Fruit fly (Drosophila melanogaster) whole organism, embryonic: ENCODE data around the gene CG12239.

ENCODE experiments used
- Atf3 ChIP-seq: fragments of 200-800 bp; sonication (Bioruptor generic); optimal IDR thresholded peaks from 3 replicates; lab custom pipeline; 2016; ENCODE audit warnings: missing biosample characterization, missing genetic modification characterization
- Bdp1 ChIP-seq: fragments of 200-800 bp; sonication (Bioruptor generic); optimal IDR thresholded peaks from 3 replicates; lab custom pipeline; 2016; ENCODE audit warnings: missing biosample characterization, missing genetic modification characterization
- Bteb2 ChIP-seq: fragments of 200-800 bp; sonication (Bioruptor generic); optimal IDR thresholded peaks from 2 replicates; lab custom pipeline; 2016; ENCODE audit warnings: missing biosample characterization, missing genetic modification characterization
- CG10274 ChIP-seq: fragments of 200-800 bp; sonication (Bioruptor generic); optimal IDR thresholded peaks from 3 replicates; lab custom pipeline; 2017; ENCODE audit warnings: missing biosample characterization, mild to moderate bottlenecking, missing genetic modification characterization
- CG11696 ChIP-seq: fragments of 200-800 bp; sonication (Bioruptor generic); IDR thresholded peaks from 2 replicates; pipeline ENCODE4 v1.3.6; 2022; ENCODE audit warnings: missing biosample characterization, missing genetic modification characterization
- CG12299 ChIP-seq: fragments of 200-800 bp; sonication (Bioruptor generic); optimal IDR thresholded peaks from 2 replicates; lab custom pipeline; 2018; ENCODE audit warnings: missing biosample characterization, mild to moderate bottlenecking, missing genetic modification characterization
- CG12769 ChIP-seq: fragments of 200-800 bp; sonication (Bioruptor generic); optimal IDR thresholded peaks from 2 replicates; lab custom pipeline; 2019; ENCODE audit warnings: missing biosample characterization, mild to moderate bottlenecking, missing genetic modification characterization, moderate library complexity
- CG15269 ChIP-seq: fragments of 200-800 bp; sonication (Bioruptor generic); optimal IDR thresholded peaks from 2 replicates; lab custom pipeline; 2018; ENCODE audit warnings: missing biosample characterization, mild to moderate bottlenecking, missing genetic modification characterization, moderate library complexity
- CG17829 ChIP-seq: fragments of 200-800 bp; optimal IDR thresholded peaks from 2 replicates; lab custom pipeline; 2019; ENCODE audit warnings: missing biosample characterization, mild to moderate bottlenecking, missing genetic modification characterization, moderate library complexity
- CG2889 ChIP-seq: fragments of 200-800 bp; sonication (Bioruptor generic); IDR thresholded peaks from 3 replicates; pipeline ENCODE4 v1.3.6; 2022; ENCODE audit warnings: missing biosample characterization, missing genetic modification characterization
- CG30403 ChIP-seq: fragments of 200-800 bp; sonication (Bioruptor generic); optimal IDR thresholded peaks from 3 replicates; lab custom pipeline; 2016; ENCODE audit warnings: missing biosample characterization, missing genetic modification characterization
- CG31365 ChIP-seq: fragments of 200-800 bp; sonication (Bioruptor generic); optimal IDR thresholded peaks from 2 replicates; lab custom pipeline; 2018; ENCODE audit warnings: missing biosample characterization, mild to moderate bottlenecking, missing genetic modification characterization
- CG3163 ChIP-seq: fragments of 200-800 bp; sonication (Bioruptor generic); optimal IDR thresholded peaks from 3 replicates; lab custom pipeline; 2016; ENCODE audit warnings: missing biosample characterization, missing genetic modification characterization
- CG32767 ChIP-seq: fragments of 200-800 bp; sonication (Bioruptor generic); IDR thresholded peaks from 2 replicates; pipeline ENCODE4 v1.3.6; 2022; ENCODE audit warnings: missing biosample characterization, missing genetic modification characterization
- CG3407 ChIP-seq: fragments of 200-800 bp; sonication (Bioruptor generic); optimal IDR thresholded peaks from 2 replicates; lab custom pipeline; 2018; ENCODE audit warnings: missing biosample characterization, mild to moderate bottlenecking, missing genetic modification characterization
- CG6854 ChIP-seq: fragments of 200-800 bp; sonication (Bioruptor generic); optimal IDR thresholded peaks from 3 replicates; lab custom pipeline; 2017; ENCODE audit warnings: missing biosample characterization, mild to moderate bottlenecking, missing genetic modification characterization
- CG7928 ChIP-seq: fragments of 200-800 bp; sonication (Bioruptor generic); optimal IDR thresholded peaks from 2 replicates; lab custom pipeline; 2017; ENCODE audit warnings: missing biosample characterization, mild to moderate bottlenecking, missing genetic modification characterization
- CG7963 ChIP-seq: fragments of 200-800 bp; sonication (Bioruptor generic); IDR thresholded peaks from 3 replicates; pipeline ENCODE4 v1.3.6; 2022; ENCODE audit warnings: missing biosample characterization, missing genetic modification characterization; ENCODE audit not compliant: partially characterized antibody
- CG7987 ChIP-seq: fragments of 200-800 bp; sonication (Bioruptor generic); optimal IDR thresholded peaks from 2 replicates; lab custom pipeline; 2018; ENCODE audit warnings: missing biosample characterization, mild to moderate bottlenecking, missing genetic modification characterization, moderate library complexity
- CG8924 ChIP-seq: fragments of 200-800 bp; optimal IDR thresholded peaks from 3 replicates; lab custom pipeline; 2019; ENCODE audit warnings: missing biosample characterization, mild to moderate bottlenecking, missing genetic modification characterization, moderate library complexity
- CG9727 ChIP-seq: fragments of 200-800 bp; sonication (Bioruptor generic); optimal IDR thresholded peaks from 3 replicates; lab custom pipeline; 2017; ENCODE audit warnings: missing biosample characterization, mild to moderate bottlenecking, missing genetic modification characterization
- CHES-1-like ChIP-seq: fragments of 200-800 bp; sonication (Bioruptor generic); optimal IDR thresholded peaks from 2 replicates; lab custom pipeline; 2016; ENCODE audit warnings: missing biosample characterization, missing genetic modification characterization
- CoRest ChIP-seq: fragments of 200-800 bp; sonication (Bioruptor generic); optimal IDR thresholded peaks from 3 replicates; lab custom pipeline; 2018; ENCODE audit warnings: missing biosample characterization, mild to moderate bottlenecking, missing genetic modification characterization, moderate library complexity
- D19B ChIP-seq: fragments of 200-800 bp; sonication (Bioruptor generic); optimal IDR thresholded peaks from 2 replicates; lab custom pipeline; 2017; ENCODE audit warnings: missing biosample characterization, mild to moderate bottlenecking, missing genetic modification characterization
- Doc2 ChIP-seq: fragments of 200-800 bp; sonication (Bioruptor generic); IDR thresholded peaks from 2 replicates; pipeline ENCODE4 v1.3.6; 2022; ENCODE audit warnings: missing biosample characterization, missing genetic modification characterization
- Drgx ChIP-seq: fragments of 200-800 bp; sonication (Bioruptor generic); IDR thresholded peaks from 2 replicates; pipeline ENCODE4 v1.3.6; 2022; ENCODE audit warnings: missing biosample characterization, missing genetic modification characterization
- Fer3 ChIP-seq: fragments of 200-800 bp; sonication (Bioruptor generic); optimal IDR thresholded peaks from 2 replicates; lab custom pipeline; 2018; ENCODE audit warnings: missing biosample characterization, mild to moderate bottlenecking, missing genetic modification characterization, moderate library complexity
- Hey ChIP-seq: fragments of 200-800 bp; sonication (Bioruptor generic); optimal IDR thresholded peaks from 3 replicates; lab custom pipeline; 2018; ENCODE audit warnings: missing biosample characterization, mild to moderate bottlenecking, missing genetic modification characterization
- Max ChIP-seq: fragments of 200-800 bp; sonication (Bioruptor generic); optimal IDR thresholded peaks from 2 replicates; lab custom pipeline; 2016; ENCODE audit warnings: missing biosample characterization, mild to moderate bottlenecking, missing genetic modification characterization
- aop ChIP-seq: fragments of 200-800 bp; sonication (Bioruptor generic); IDR thresholded peaks from 2 replicates; pipeline ENCODE4 v1.3.6; 2022; ENCODE audit warnings: missing biosample characterization, missing genetic modification characterization
- ato ChIP-seq: fragments of 200-800 bp; sonication (Bioruptor generic); IDR thresholded peaks from 2 replicates; pipeline ENCODE4 v1.3.6; 2022; ENCODE audit warnings: missing biosample characterization, missing genetic modification characterization; ENCODE audit not compliant: partially characterized antibody
- cato ChIP-seq: fragments of 200-800 bp; sonication (Bioruptor generic); optimal IDR thresholded peaks from 2 replicates; lab custom pipeline; 2016; ENCODE audit warnings: missing biosample characterization, missing genetic modification characterization, borderline replicate concordance
- ci ChIP-seq: fragments of 200-800 bp; sonication (Bioruptor generic); IDR thresholded peaks from 3 replicates; pipeline ENCODE4 v1.3.6; 2022; ENCODE audit warnings: missing biosample characterization, missing genetic modification characterization
- dimm ChIP-seq: fragments of 200-800 bp; sonication (Bioruptor generic); IDR thresholded peaks from 2 replicates; pipeline ENCODE4 v1.3.6; 2022; ENCODE audit warnings: missing biosample characterization, missing genetic modification characterization
- eyg ChIP-seq: fragments of 200-800 bp; sonication (Bioruptor generic); optimal IDR thresholded peaks from 3 replicates; lab custom pipeline; 2016; ENCODE audit warnings: missing biosample characterization, missing genetic modification characterization
- gcm ChIP-seq: fragments of 200-800 bp; sonication (Bioruptor generic); optimal IDR thresholded peaks from 2 replicates; lab custom pipeline; 2019; ENCODE audit warnings: missing biosample characterization, mild to moderate bottlenecking, missing genetic modification characterization, moderate library complexity
- hkb ChIP-seq, 2 experiments: fragments of 200-800 bp in 1 of 2; fragments of >200 bp in 1 of 2; sonication (Bioruptor generic) in 1 of 2; IDR thresholded peaks in 1 of 2; optimal IDR thresholded peaks in 1 of 2; 2 replicates each; pipeline versions ENCODE4 v1.3.6 to Lab custom; 2017 to 2022; ENCODE audit warnings: missing biosample characterization in 1 of 2, missing genetic modification characterization in 1 of 2
- ind ChIP-seq: fragments of 200-800 bp; sonication (Bioruptor generic); optimal IDR thresholded peaks from 3 replicates; lab custom pipeline; 2016; ENCODE audit warnings: missing biosample characterization, missing genetic modification characterization
- lilli ChIP-seq: fragments of 200-800 bp; sonication (Bioruptor generic); optimal IDR thresholded peaks from 3 replicates; lab custom pipeline; 2016; ENCODE audit warnings: missing biosample characterization, missing genetic modification characterization
- ro ChIP-seq: fragments of 200-800 bp; sonication (Bioruptor generic); IDR thresholded peaks from 2 replicates; pipeline ENCODE4 v1.3.6; 2022; ENCODE audit warnings: missing biosample characterization, missing genetic modification characterization
- run ChIP-seq: fragments of 200-800 bp; sonication (Bioruptor generic); optimal IDR thresholded peaks from 3 replicates; lab custom pipeline; 2018; ENCODE audit warnings: missing biosample characterization, mild to moderate bottlenecking, missing genetic modification characterization
- sisA ChIP-seq: fragments of 200-800 bp; sonication (Bioruptor generic); IDR thresholded peaks from 2 replicates; pipeline ENCODE4 v1.3.6; 2022; ENCODE audit warnings: missing biosample characterization, missing genetic modification characterization
- slou ChIP-seq: fragments of 200-800 bp; sonication (Bioruptor generic); optimal IDR thresholded peaks from 3 replicates; lab custom pipeline; 2016; ENCODE audit warnings: missing biosample characterization, missing genetic modification characterization
- sob ChIP-seq: fragments of 200-800 bp; sonication (Bioruptor generic); IDR thresholded peaks from 2 replicates; pipeline ENCODE4 v1.3.6; 2022; ENCODE audit warnings: missing biosample characterization, missing genetic modification characterization
- stc ChIP-seq: fragments of 200-800 bp; sonication (Bioruptor generic); IDR thresholded peaks from 2 replicates; pipeline ENCODE4 v1.3.6; 2022; ENCODE audit warnings: missing biosample characterization, missing genetic modification characterization
- sug ChIP-seq: fragments of 200-800 bp; optimal IDR thresholded peaks from 2 replicates; lab custom pipeline; 2019; ENCODE audit warnings: missing biosample characterization, mild to moderate bottlenecking, missing genetic modification characterization, moderate library complexity
- ttk ChIP-seq: fragments of 200-800 bp; sonication (Bioruptor generic); IDR thresholded peaks from 2 replicates; pipeline ENCODE4 v2.1.2; 2022; ENCODE audit warnings: missing biosample characterization, missing genetic modification characterization
- wdn ChIP-seq: fragments of 200-800 bp; sonication (Bioruptor generic); IDR thresholded peaks from 2 replicates; pipeline ENCODE4 v1.3.6; 2022; ENCODE audit warnings: missing biosample characterization, missing genetic modification characterization

CG12239 gene

dm6 chrX:5754837-5755828 lies 36.8 kb upstream of the CG12239 start, which contains the start of the genes lin-52 and CG15771 (continued):
- TF ChIP-seq CG9727 (GFP tag; lab: Kevin White, UChicago) (peak; percentile 97), CG7987 (peak; percentile 79), CG11696 (peak; percentile 75; the same call in 1 of the 2 replicates), CG32767 (peak; percentile 96), CG8924 (tag; lab: Kevin White, UChicago) (peak; percentile 96), wdn (GFP tag; lab: Robert Waterston, UW) (peak; percentile 90), Fer3 (tag; lab: Kevin White, UChicago) (peak; percentile 93), CHES-1-like (peak; percentile 33), CG6854 (GFP tag; lab: Kevin White, UChicago) (peak; percentile 95), CG10274 (peak; percentile 84), CG30403 (GFP tag; lab: Kevin White, UChicago) (peak; percentile 94), CG7928 (GFP tag; lab: Kevin White, UChicago) (peak; percentile 64), D19B (GFP tag; lab: Kevin White, UChicago) (peak; percentile 89), aop (GFP tag; lab: Robert Waterston, UW) (peak; percentile 29), stc (GFP tag; lab: Robert Waterston, UW) (peak; percentile 91), ro (GFP tag; lab: Robert Waterston, UW) (peak; percentile 87), Drgx (GFP tag; lab: Robert Waterston, UW) (peak; percentile 97), CG3407 (GFP tag; lab: Kevin White, UChicago) (peak; percentile 89), ttk (GFP tag; lab: Robert Waterston, UW) (peak; percentile 90), sug (peak; percentile 96), CG3163 (GFP tag; lab: Kevin White, UChicago) (peak; percentile 25), CG2889 (peak; percentile 86), CG12299 (tag; lab: Kevin White, UChicago) (peak; percentile 96), ci (peak; percentile 94), dimm (GFP tag; lab: Robert Waterston, UW) (peak; percentile 84; the same call in 1 of the 2 replicates), CG7963 (GFP tag; lab: Robert Waterston, UW) (peak; percentile 7; the same call in 1 of the 3 replicates), sisA (peak; percentile 97), Bdp1 (peak; percentile 55), ind (peak; percentile 92), ato (0 out of 2 replicates have a peak, but pooled peaks have one; percentile 32), gcm (GFP tag; lab: Kevin White, UChicago) (peak; percentile 95), Doc2 (GFP tag; lab: Robert Waterston, UW) (peak; percentile 85), CG12769 (tag; lab: Kevin White, UChicago) (peak; percentile 96), eyg (GFP tag; lab: Kevin White, UChicago) (no peak), cato (GFP tag; lab: Kevin White, UChicago) (peak; percentile 85), sob (GFP tag; lab: Robert Waterston, UW) (peak; percentile 95), run (tag; lab: Kevin White, UChicago) (peak; percentile 90), Bteb2 (peak; percentile 40), slou (GFP tag; lab: Kevin White, UChicago) (peak; percentile 83), CG17829 (tag; lab: Kevin White, UChicago) (peak; percentile 96), Hey (tag; lab: Kevin White, UChicago) (peak; percentile 81), CG31365 (tag; lab: Kevin White, UChicago) (peak; percentile 73), lilli (GFP tag; lab: Kevin White, UChicago) (peak; percentile 92), Max (GFP tag; lab: Kevin White, UChicago) (peak; percentile 95), CoRest (tag; lab: Kevin White, UChicago) (peak; percentile 96), Atf3 (GFP tag; lab: Kevin White, UChicago) (peak; percentile 65), CG15269 (tag; lab: Kevin White, UChicago) (peak; percentile 99), hkb (optimal IDR thresholded peaks at IDR 0.05; lab: Kevin White, UChicago) (no peak), hkb (GFP tag; IDR thresholded peaks at IDR 0.05; lab: Robert Waterston, UW) (peak; percentile 94)
